Fruit fly (Drosophila melanogaster) whole organism, embryonic: Measurements from ENCODE around the gene PCID2.

Experiments
- CG10431 ChIP-seq: fragments of 200-800 bp; sonication (Bioruptor generic); optimal IDR thresholded peaks from 3 replicates; lab custom pipeline; 2018; ENCODE audit warnings: missing biosample characterization, mild to moderate bottlenecking, missing genetic modification characterization
- CG11504 ChIP-seq: fragments of 200-800 bp; sonication (Bioruptor generic); optimal IDR thresholded peaks from 3 replicates; lab custom pipeline; 2019; ENCODE audit warnings: missing biosample characterization, mild to moderate bottlenecking, missing genetic modification characterization, moderate library complexity
- CG12236 ChIP-seq: fragments of 200-800 bp; sonication (Bioruptor generic); optimal IDR thresholded peaks from 2 replicates; lab custom pipeline; 2016; ENCODE audit warnings: missing biosample characterization, missing genetic modification characterization
- CG12942 ChIP-seq: fragments of 200-800 bp; sonication (Bioruptor generic); optimal IDR thresholded peaks from 3 replicates; lab custom pipeline; 2016; ENCODE audit warnings: missing biosample characterization, missing genetic modification characterization
- CG14667 ChIP-seq: fragments of 200-800 bp; sonication (Bioruptor generic); IDR thresholded peaks from 2 replicates; pipeline ENCODE4 v1.3.6; 2022; ENCODE audit warnings: missing biosample characterization, missing genetic modification characterization
- CG16815 ChIP-seq: fragments of 200-800 bp; sonication (Bioruptor generic); optimal IDR thresholded peaks from 3 replicates; lab custom pipeline; 2017; ENCODE audit warnings: missing biosample characterization, mild to moderate bottlenecking, missing genetic modification characterization
- CG17612 ChIP-seq: fragments of 200-800 bp; sonication (Bioruptor generic); IDR thresholded peaks from 2 replicates; pipeline ENCODE4 v1.3.6; 2022; ENCODE audit warnings: missing biosample characterization, missing genetic modification characterization
- CG18262 ChIP-seq: fragments of 200-800 bp; optimal IDR thresholded peaks from 3 replicates; lab custom pipeline; 2019; ENCODE audit warnings: missing biosample characterization, mild to moderate bottlenecking, missing genetic modification characterization, moderate library complexity
- CG34376 ChIP-seq: fragments of 200-800 bp; sonication (Bioruptor generic); optimal IDR thresholded peaks from 2 replicates; lab custom pipeline; 2018; ENCODE audit warnings: missing biosample characterization, mild to moderate bottlenecking, missing genetic modification characterization
- CG7839 ChIP-seq: fragments of 200-800 bp; sonication (Bioruptor generic); optimal IDR thresholded peaks from 3 replicates; lab custom pipeline; 2018; ENCODE audit warnings: missing biosample characterization, mild to moderate bottlenecking, missing genetic modification characterization, moderate library complexity
- CG9215 ChIP-seq: fragments of 200-800 bp; sonication (Bioruptor generic); IDR thresholded peaks from 2 replicates; pipeline ENCODE4 v1.3.6; 2022; ENCODE audit warnings: missing biosample characterization, missing genetic modification characterization
- CG9797 ChIP-seq: fragments of 200-800 bp; sonication (Bioruptor generic); optimal IDR thresholded peaks from 3 replicates; lab custom pipeline; 2018; ENCODE audit warnings: missing biosample characterization, mild to moderate bottlenecking, missing genetic modification characterization
- Drgx ChIP-seq: fragments of 200-800 bp; sonication (Bioruptor generic); IDR thresholded peaks from 2 replicates; pipeline ENCODE4 v1.3.6; 2022; ENCODE audit warnings: missing biosample characterization, missing genetic modification characterization
- Eip74EF ChIP-seq, 2 experiments: fragments of 200-800 bp in 1 of 2; fragments of >200 bp in 1 of 2; sonication (Bioruptor generic) in 1 of 2; optimal IDR thresholded peaks; 2 replicates each; lab custom pipeline; 2017 to 2019; ENCODE audit warnings: missing biosample characterization in 2 of 2, missing genetic modification characterization in 2 of 2, mild to moderate bottlenecking in 1 of 2, moderate library complexity in 1 of 2
- Gsc ChIP-seq: fragments of 200-800 bp; sonication (Bioruptor generic); IDR thresholded peaks from 2 replicates; pipeline ENCODE4 v1.3.6; 2022; ENCODE audit warnings: missing biosample characterization, missing genetic modification characterization
- Hey ChIP-seq: fragments of 200-800 bp; sonication (Bioruptor generic); optimal IDR thresholded peaks from 3 replicates; lab custom pipeline; 2018; ENCODE audit warnings: missing biosample characterization, mild to moderate bottlenecking, missing genetic modification characterization
- Nf-YA ChIP-seq: fragments of 200-800 bp; sonication (Bioruptor generic); IDR thresholded peaks from 2 replicates; pipeline ENCODE4 v1.3.6; 2022; ENCODE audit warnings: missing biosample characterization, missing genetic modification characterization
- Side ChIP-seq: fragments of 200-800 bp; sonication (Bioruptor generic); optimal IDR thresholded peaks from 2 replicates; lab custom pipeline; 2016; ENCODE audit warnings: missing biosample characterization, missing genetic modification characterization
- Sry-β ChIP-seq: fragments of 200-800 bp; sonication (Bioruptor generic); optimal IDR thresholded peaks from 2 replicates; lab custom pipeline; 2018; ENCODE audit warnings: missing biosample characterization, mild to moderate bottlenecking, missing genetic modification characterization, moderate library complexity
- ap ChIP-seq: fragments of 200-800 bp; sonication (Bioruptor generic); IDR thresholded peaks from 2 replicates; pipeline ENCODE4 v1.3.6; 2022; ENCODE audit warnings: missing biosample characterization, missing genetic modification characterization
- cad ChIP-seq: fragments of >200 bp; optimal IDR thresholded peaks from 2 replicates; lab custom pipeline; 2017; ENCODE audit warnings: missing biosample characterization, missing genetic modification characterization
- ci ChIP-seq: fragments of 200-800 bp; sonication (Bioruptor generic); IDR thresholded peaks from 3 replicates; pipeline ENCODE4 v1.3.6; 2022; ENCODE audit warnings: missing biosample characterization, missing genetic modification characterization
- esg ChIP-seq: fragments of 200-800 bp; sonication (Bioruptor generic); conservative IDR thresholded peaks from 2 replicates; pipeline ENCODE4 v1.3.6; 2022; ENCODE audit warnings: missing biosample characterization, missing genetic modification characterization
- exex ChIP-seq: fragments of 200-800 bp; sonication (Bioruptor generic); optimal IDR thresholded peaks from 4 replicates; lab custom pipeline; 2018; ENCODE audit warnings: missing biosample characterization, mild to moderate bottlenecking, missing genetic modification characterization, moderate library complexity
- fd102C ChIP-seq: fragments of 200-800 bp; sonication (Bioruptor generic); optimal IDR thresholded peaks from 2 replicates; lab custom pipeline; 2018; ENCODE audit warnings: missing biosample characterization, mild to moderate bottlenecking, missing genetic modification characterization, moderate library complexity
- fru ChIP-seq: fragments of >200 bp; optimal IDR thresholded peaks from 2 replicates; lab custom pipeline; 2017
- gce ChIP-seq: fragments of 200-800 bp; sonication (Bioruptor generic); IDR thresholded peaks from 3 replicates; pipeline ENCODE4 v1.3.6; 2022; ENCODE audit warnings: missing biosample characterization, missing genetic modification characterization
- knrl ChIP-seq: fragments of 200-800 bp; sonication (Bioruptor generic); IDR thresholded peaks from 3 replicates; pipeline ENCODE4 v1.3.6; 2022; ENCODE audit warnings: missing biosample characterization, missing genetic modification characterization; ENCODE audit not compliant: partially characterized antibody
- lilli ChIP-seq: fragments of 200-800 bp; sonication (Bioruptor generic); optimal IDR thresholded peaks from 3 replicates; lab custom pipeline; 2016; ENCODE audit warnings: missing biosample characterization, missing genetic modification characterization
- lmd ChIP-seq: fragments of 200-800 bp; sonication (Bioruptor generic); IDR thresholded peaks from 2 replicates; pipeline ENCODE4 v1.3.6; 2022; ENCODE audit warnings: missing biosample characterization, missing genetic modification characterization
- prd ChIP-seq, 3 experiments: fragments of >200 bp in 2 of 3; fragments of 200-800 bp in 1 of 3; sonication (Bioruptor generic) in 1 of 3; optimal IDR thresholded peaks in 2 of 3; IDR thresholded peaks in 1 of 3; 2 replicates in 2 of 3; 3 replicates in 1 of 3; pipeline versions ENCODE4 v1.3.6 to Lab custom; 2017 to 2022; ENCODE audit warnings: missing biosample characterization in 1 of 3, missing genetic modification characterization in 1 of 3
- rib ChIP-seq: fragments of 200-800 bp; sonication (Bioruptor generic); IDR thresholded peaks from 2 replicates; pipeline ENCODE4 v1.3.6; 2022; ENCODE audit warnings: missing biosample characterization, missing genetic modification characterization
- sens ChIP-seq: fragments of 200-800 bp; sonication (Bioruptor generic); peaks from one replicate; lab custom pipeline; 2016; ENCODE audit warnings: missing biosample characterization, missing genetic modification characterization
- sisA ChIP-seq: fragments of 200-800 bp; sonication (Bioruptor generic); IDR thresholded peaks from 2 replicates; pipeline ENCODE4 v1.3.6; 2022; ENCODE audit warnings: missing biosample characterization, missing genetic modification characterization
- tgo ChIP-seq: fragments of 200-800 bp; sonication (Bioruptor generic); IDR thresholded peaks from 3 replicates; pipeline ENCODE4 v1.3.6; 2022; ENCODE audit warnings: missing biosample characterization, missing genetic modification characterization
- trh ChIP-seq: fragments of 200-800 bp; sonication (Bioruptor generic); optimal IDR thresholded peaks from 2 replicates; lab custom pipeline; 2016; ENCODE audit warnings: missing biosample characterization, missing genetic modification characterization
- wor ChIP-seq: fragments of 200-800 bp; sonication (Bioruptor generic); IDR thresholded peaks from 2 replicates; pipeline ENCODE4 v1.3.6; 2022; ENCODE audit warnings: missing biosample characterization, missing genetic modification characterization

The PCID2 gene

DNA sequence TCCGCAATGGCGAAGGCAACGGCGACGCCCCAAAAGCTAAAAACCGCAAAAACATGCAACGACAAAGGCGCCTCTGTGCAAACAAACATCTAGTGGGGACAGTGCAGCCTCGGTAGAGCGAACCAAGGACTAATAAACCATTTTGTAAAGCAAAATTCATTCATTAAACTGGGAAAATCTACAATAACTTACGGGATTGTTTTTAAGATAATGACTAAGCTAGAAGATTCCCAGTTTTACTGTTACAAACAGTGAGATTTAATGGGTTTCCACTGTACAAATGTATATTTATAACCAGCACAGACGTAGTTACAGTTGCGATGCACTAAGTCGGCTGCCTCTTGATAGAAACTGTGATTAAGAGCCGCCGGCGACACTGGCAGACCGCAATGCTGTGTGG, 29.9 kb downstream of the PCID2 start:
- no peak for TF ChIP-seq CG34376 (GFP tag; lab: Kevin White, UChicago)
- no peak for TF ChIP-seq CG9215 (GFP tag; lab: Robert Waterston, UW)
- no peak for TF ChIP-seq Hey
- TF ChIP-seq tgo (GFP tag; lab: Robert Waterston, UW) = peak; percentile 33; the same call in 1 of the 3 replicates
- 0 out of 3 replicates have a peak, but pooled peaks have one; percentile 4 for TF ChIP-seq gce (GFP tag; lab: Robert Waterston, UW)
- no peak for TF ChIP-seq fru (lab: Kevin White, UChicago)
- TF ChIP-seq rib (GFP tag; lab: Robert Waterston, UW) = no peak
- no peak for TF ChIP-seq CG12942
- TF ChIP-seq CG9797 (GFP tag; lab: Kevin White, UChicago) = no peak
- no peak for TF ChIP-seq exex (tag; lab: Kevin White, UChicago)
- TF ChIP-seq cad (GFP tag; lab: Kevin White, UChicago) = no peak
- TF ChIP-seq fd102C (GFP tag; lab: Kevin White, UChicago) = no peak
- TF ChIP-seq ci (GFP tag; lab: Robert Waterston, UW) = 0 out of 3 replicates have a peak, but pooled peaks have one; percentile 28
- TF ChIP-seq Nf-YA (GFP tag; lab: Robert Waterston, UW) = no peak
- no peak for TF ChIP-seq trh (GFP tag; lab: Kevin White, UChicago)
- TF ChIP-seq Drgx (GFP tag; lab: Robert Waterston, UW) = peak; percentile 89
- TF ChIP-seq CG11504 (tag; lab: Kevin White, UChicago) = no peak
- TF ChIP-seq Eip74EF (GFP tag; optimal IDR thresholded peaks at IDR 0.05; lab: Kevin White, UChicago) = no peak
- peak; percentile 51 for TF ChIP-seq sens (GFP tag; lab: Kevin White, UChicago)
- no peak for TF ChIP-seq CG16815
- no peak for TF ChIP-seq CG7839
- TF ChIP-seq CG17612 = no peak
- TF ChIP-seq lmd (GFP tag; lab: Robert Waterston, UW) = peak; percentile 37; the same call in 1 of the 2 replicates
- TF ChIP-seq esg = 0 out of 2 replicates have a peak, but pooled peaks have one; percentile 13
- TF ChIP-seq CG14667 = no peak
- no peak for TF ChIP-seq wor
- no peak for TF ChIP-seq knrl
- TF ChIP-seq prd (optimal IDR thresholded peaks at IDR 0.05; lab: Kevin White, UChicago) = no peak
- peak; percentile 53 for TF ChIP-seq prd (GFP tag; IDR thresholded peaks at IDR 0.05; lab: Robert Waterston, UW)
- TF ChIP-seq CG10431 (GFP tag; lab: Kevin White, UChicago) = no peak
- no peak for TF ChIP-seq Gsc (GFP tag; lab: Robert Waterston, UW)
- peak; percentile 18; the same call in 1 of the 2 replicates for TF ChIP-seq ap (GFP tag; lab: Robert Waterston, UW)
- no peak for TF ChIP-seq Sry-β
- no peak for TF ChIP-seq CG18262 (tag; lab: Kevin White, UChicago)
- 0 out of 2 replicates have a peak, but pooled peaks have one; percentile 12 for TF ChIP-seq sisA (GFP tag; lab: Robert Waterston, UW)
- no peak for TF ChIP-seq Side (GFP tag; lab: Kevin White, UChicago)
- TF ChIP-seq lilli (GFP tag; lab: Kevin White, UChicago) = no peak
- TF ChIP-seq CG12236 (GFP tag; lab: Kevin White, UChicago) = no peak
